Worm (Caenorhabditis elegans) whole organism, late embryonic: Measurements from ENCODE around the gene T22B7.7.

ENCODE experiments used
- C08G9.2 ChIP-seq: sonication (generic microtip); optimal IDR thresholded peaks from 2 replicates; lab custom pipeline; 2016; ENCODE audit warnings: mild to moderate bottlenecking, missing genetic modification characterization, moderate library complexity, missing compliant biosample characterization
- F13H6.1 ChIP-seq: sonication (generic microtip); optimal IDR thresholded peaks from 2 replicates; lab custom pipeline; 2016; ENCODE audit warnings: missing genetic modification characterization, missing compliant biosample characterization
- K02D7.2 ChIP-seq: sonication (generic microtip); optimal IDR thresholded peaks from 2 replicates; lab custom pipeline; 2017; ENCODE audit warnings: mild to moderate bottlenecking, missing genetic modification characterization, missing compliant biosample characterization
- K09A11.1 ChIP-seq: sonication (generic microtip); optimal IDR thresholded peaks from 2 replicates; lab custom pipeline; 2017; ENCODE audit warnings: antibody characterized with exemption, mild to moderate bottlenecking, missing genetic modification characterization, missing compliant biosample characterization; ENCODE audit not compliant: insufficient read depth
- T23F11.4 ChIP-seq: fragments of 200-800 bp; sonication (Bioruptor generic); optimal IDR thresholded peaks from 2 replicates; lab custom pipeline; 2018; ENCODE audit warnings: mild to moderate bottlenecking, missing genetic modification characterization, missing compliant biosample characterization
- ahr-1 ChIP-seq: sonication (generic microtip); optimal IDR thresholded peaks from 2 replicates; lab custom pipeline; 2016; ENCODE audit warnings: missing genetic modification characterization, missing compliant biosample characterization
- ama-1 ChIP-seq: fragments of 150-350 bp; optimal IDR thresholded peaks from 2 replicates; lab custom pipeline; 2014
- ceh-14 ChIP-seq: sonication (generic microtip); optimal IDR thresholded peaks from 2 replicates; lab custom pipeline; 2016; ENCODE audit warnings: missing genotype, missing genetic modification characterization, missing compliant biosample characterization
- ceh-2 ChIP-seq: sonication (generic microtip); optimal IDR thresholded peaks from 2 replicates; lab custom pipeline; 2016; ENCODE audit warnings: missing genotype, missing genetic modification characterization, missing compliant biosample characterization
- ceh-24 ChIP-seq: sonication (generic microtip); optimal IDR thresholded peaks from 2 replicates; lab custom pipeline; 2016; ENCODE audit warnings: mild to moderate bottlenecking, missing genetic modification characterization, missing compliant biosample characterization
- ceh-45 ChIP-seq: fragments of 200-800 bp; sonication (Bioruptor generic); IDR thresholded peaks from 2 replicates; pipeline ENCODE4 v1.3.6; 2022; ENCODE audit warnings: missing genetic modification reagents, missing genetic modification characterization, missing compliant biosample characterization
- ceh-9 ChIP-seq: sonication (generic microtip); optimal IDR thresholded peaks from 2 replicates; lab custom pipeline; 2016; ENCODE audit warnings: mild to moderate bottlenecking, missing genetic modification characterization, inconsistent platforms, missing compliant biosample characterization
- dmd-4 ChIP-seq: sonication (generic microtip); optimal IDR thresholded peaks from 2 replicates; lab custom pipeline; 2016; ENCODE audit warnings: borderline replicate concordance, missing genetic modification characterization, missing compliant biosample characterization
- elt-2 ChIP-seq: sonication (generic microtip); optimal IDR thresholded peaks from 2 replicates; lab custom pipeline; 2016; ENCODE audit warnings: missing genetic modification reagents, missing genetic modification characterization, missing compliant biosample characterization
- elt-4 ChIP-seq: sonication (generic microtip); optimal IDR thresholded peaks from 2 replicates; lab custom pipeline; 2016; ENCODE audit warnings: missing genetic modification characterization, missing compliant biosample characterization
- eyg-1 ChIP-seq: sonication (generic microtip); optimal IDR thresholded peaks from 2 replicates; lab custom pipeline; 2016; ENCODE audit warnings: missing genotype, missing genetic modification characterization, missing compliant biosample characterization
- fax-1 ChIP-seq: sonication (generic microtip); optimal IDR thresholded peaks from 2 replicates; lab custom pipeline; 2016; ENCODE audit warnings: missing genotype, missing genetic modification characterization, missing compliant biosample characterization
- fkh-10 ChIP-seq: fragments of 150-350 bp; optimal IDR thresholded peaks from 2 replicates; lab custom pipeline; 2014; ENCODE audit warnings: missing biosample characterization, missing genetic modification reagents, missing genetic modification characterization
- hlh-13 ChIP-seq: fragments of 200-800 bp; sonication (Bioruptor generic); optimal IDR thresholded peaks from 2 replicates; lab custom pipeline; 2018; ENCODE audit warnings: mild to moderate bottlenecking, missing genetic modification characterization, missing compliant biosample characterization
- hlh-30 ChIP-seq: sonication (generic microtip); optimal IDR thresholded peaks from 2 replicates; lab custom pipeline; 2017; ENCODE audit warnings: antibody characterized with exemption, missing genetic modification characterization, missing compliant biosample characterization; ENCODE audit not compliant: insufficient read depth
- hlh-8 ChIP-seq: sonication (generic microtip); optimal IDR thresholded peaks from 2 replicates; lab custom pipeline; 2016; ENCODE audit warnings: missing genotype, missing genetic modification characterization, missing compliant biosample characterization
- madf-2 ChIP-seq: sonication (generic microtip); optimal IDR thresholded peaks from 2 replicates; lab custom pipeline; 2017; ENCODE audit warnings: missing genetic modification characterization, missing compliant biosample characterization
- nhr-232 ChIP-seq: sonication (generic microtip); optimal IDR thresholded peaks from 2 replicates; lab custom pipeline; 2016; ENCODE audit warnings: missing genetic modification characterization, missing compliant biosample characterization
- odd-2 ChIP-seq: sonication (generic microtip); optimal IDR thresholded peaks from 2 replicates; lab custom pipeline; 2017; ENCODE audit warnings: antibody characterized with exemption, mild to moderate bottlenecking, missing genetic modification characterization, missing compliant biosample characterization
- pag-3 ChIP-seq: sonication (generic microtip); optimal IDR thresholded peaks from 2 replicates; lab custom pipeline; 2016; ENCODE audit warnings: missing compliant biosample characterization, missing genetic modification characterization, borderline replicate concordance
- pat-9 ChIP-seq: fragments of 200-800 bp; sonication (Bioruptor generic); optimal IDR thresholded peaks from 2 replicates; lab custom pipeline; 2018; ENCODE audit warnings: mild to moderate bottlenecking, missing genetic modification characterization, moderate library complexity, missing compliant biosample characterization
- pax-1 ChIP-seq: fragments of 150-350 bp; optimal IDR thresholded peaks from 2 replicates; lab custom pipeline; 2014; ENCODE audit warnings: missing biosample characterization, missing genetic modification characterization
- pha-2 ChIP-seq: sonication (generic microtip); optimal IDR thresholded peaks from 2 replicates; lab custom pipeline; 2017; ENCODE audit warnings: mild to moderate bottlenecking, missing genetic modification characterization, missing compliant biosample characterization
- pha-4 ChIP-seq: fragments of 150-350 bp; optimal IDR thresholded peaks from 2 replicates; lab custom pipeline; 2018; ENCODE audit warnings: missing biosample characterization, missing genetic modification reagents, missing genetic modification characterization
- pros-1 ChIP-seq: fragments of 150-350 bp; optimal IDR thresholded peaks from 2 replicates; lab custom pipeline; 2014; ENCODE audit warnings: missing biosample characterization, missing genetic modification reagents, missing genetic modification characterization
- ref-2 ChIP-seq: sonication (generic microtip); optimal IDR thresholded peaks from 2 replicates; lab custom pipeline; 2016; ENCODE audit warnings: missing genetic modification characterization, missing compliant biosample characterization
- sdc-2 ChIP-seq: sonication (generic microtip); optimal IDR thresholded peaks from 2 replicates; lab custom pipeline; 2016; ENCODE audit warnings: missing genotype, missing genetic modification characterization, missing compliant biosample characterization
- sox-2 ChIP-seq: fragments of 200-800 bp; sonication (Bioruptor generic); IDR thresholded peaks from 2 replicates; pipeline ENCODE4 v1.3.6; 2022; ENCODE audit warnings: missing genetic modification reagents, missing genetic modification characterization, missing compliant biosample characterization
- syd-9 ChIP-seq: sonication (generic microtip); optimal IDR thresholded peaks from 2 replicates; lab custom pipeline; 2016; ENCODE audit warnings: mild to moderate bottlenecking, missing genetic modification characterization, moderate library complexity, missing compliant biosample characterization
- tbx-2 ChIP-seq: sonication (generic microtip); optimal IDR thresholded peaks from 2 replicates; lab custom pipeline; 2016; ENCODE audit warnings: missing genetic modification characterization, missing compliant biosample characterization
- tbx-7 ChIP-seq: sonication (generic microtip); optimal IDR thresholded peaks from 2 replicates; lab custom pipeline; 2016; ENCODE audit warnings: missing genotype, missing genetic modification characterization, missing compliant biosample characterization
- unc-42 ChIP-seq: sonication (generic microtip); optimal IDR thresholded peaks from 2 replicates; lab custom pipeline; 2016; ENCODE audit warnings: missing genotype, missing genetic modification characterization, missing compliant biosample characterization
- unc-55 ChIP-seq: sonication (generic microtip); optimal IDR thresholded peaks from 2 replicates; lab custom pipeline; 2017; ENCODE audit warnings: missing biosample characterization, missing genetic modification reagents, missing genetic modification characterization
- unc-86 ChIP-seq: sonication (generic microtip); optimal IDR thresholded peaks from 2 replicates; lab custom pipeline; 2016; ENCODE audit warnings: missing genetic modification characterization, missing compliant biosample characterization
- zip-5 ChIP-seq: sonication (generic microtip); optimal IDR thresholded peaks from 2 replicates; lab custom pipeline; 2016; ENCODE audit warnings: missing genetic modification characterization, missing compliant biosample characterization
- ztf-16 ChIP-seq: sonication (generic microtip); optimal IDR thresholded peaks from 2 replicates; lab custom pipeline; 2017; ENCODE audit warnings: missing genetic modification characterization, missing compliant biosample characterization

T22B7.7 gene

ce11 chrX:5663537-5663936 is 9.7 kb upstream of the T22B7.7 start, which contains the start of gene egl-13:
egl-13 (plus strand) TSS chrX:5663837.
- TF ChIP-seq unc-55 (no peak), odd-2 (tag; lab: Kevin White, UChicago) (no peak), pax-1 (no peak), pha-4 (tag; lab: Kevin White, UChicago) (no peak)
- TF ChIP-seq, all 69 proteins: peak for 0

- TF ChIP-seq hlh-8 (no peak), tbx-7 (tag; lab: Kevin White, UChicago) (no peak), sox-2 (GFP tag; lab: Robert Waterston, UW) (no peak), syd-9 (no peak), madf-2 (tag; lab: Kevin White, UChicago) (no peak), unc-86 (tag; lab: Kevin White, UChicago) (no peak), elt-2 (tag; lab: Kevin White, UChicago) (no peak), odd-2 (tag; lab: Kevin White, UChicago) (no peak), ztf-16 (tag; lab: Kevin White, UChicago) (no peak), nhr-232 (tag; lab: Kevin White, UChicago) (no peak), hlh-13 (GFP tag; lab: Kevin White, UChicago) (no peak), elt-4 (tag; lab: Kevin White, UChicago) (no peak), ref-2 (no peak)
These were observed 7.3 kb upstream of the T22B7.7 start for ce11 chrX:5661179-5661578.

- TF ChIP-seq odd-2 (tag; lab: Kevin White, UChicago) = no peak
- no peak for TF ChIP-seq unc-86 (tag; lab: Kevin White, UChicago)
- TF ChIP-seq ceh-2 (tag; lab: Kevin White, UChicago) = no peak
- TF ChIP-seq F13H6.1 = no peak
- TF ChIP-seq pat-9 = no peak
- no peak for TF ChIP-seq unc-55
- TF ChIP-seq dmd-4 = no peak
- TF ChIP-seq ahr-1 = no peak
- TF ChIP-seq zip-5 = no peak
- TF ChIP-seq ama-1 (lab: Kevin White, UChicago) = no peak
- TF ChIP-seq ceh-14 (tag; lab: Kevin White, UChicago) = no peak
- no peak for TF ChIP-seq K02D7.2 (tag; lab: Kevin White, UChicago)
- TF ChIP-seq eyg-1 (tag; lab: Kevin White, UChicago) = no peak
- TF ChIP-seq hlh-13 (GFP tag; lab: Kevin White, UChicago) = no peak
- TF ChIP-seq fkh-10 (GFP tag; lab: Kevin White, UChicago) = no peak
- TF ChIP-seq sdc-2 (tag; lab: Kevin White, UChicago) = no peak
- TF ChIP-seq K09A11.1 (tag; lab: Kevin White, UChicago) = no peak
- TF ChIP-seq, all 69 proteins: peak for 0
These were observed 5.7 kb upstream of the T22B7.7 start, which contains the start of gene T22B7.22 for ce11 chrX:5659614-5660013. T22B7.22 (plus strand) TSS chrX:5659967.

ce11 chrX:5655601-5656000 is 1.7 kb upstream of the T22B7.7 start:
- TF ChIP-seq unc-42 (tag; lab: Kevin White, UChicago) (peak; percentile 2), pag-3 (no peak), C08G9.2 (tag; lab: Kevin White, UChicago) (no peak)

ce11 chrX:5647884-5648283 is 6.0 kb downstream of the T22B7.7 start, which contains the start of gene srv-7:
srv-7 (minus strand) TSS chrX:5647984.
- TF ChIP-seq ceh-24 (tag; lab: Kevin White, UChicago) (no peak), pax-1 (no peak), hlh-30 (tag; lab: Kevin White, UChicago) (no peak), pros-1 (tag; lab: Kevin White, UChicago) (no peak), pha-4 (tag; lab: Kevin White, UChicago) (no peak), elt-2 (tag; lab: Kevin White, UChicago) (no peak), ceh-9 (tag; lab: Kevin White, UChicago) (no peak), tbx-7 (tag; lab: Kevin White, UChicago) (no peak), eyg-1 (tag; lab: Kevin White, UChicago) (no peak), ceh-45 (GFP tag; lab: Robert Waterston, UW) (no peak), unc-55 (no peak), ztf-16 (tag; lab: Kevin White, UChicago) (no peak), ahr-1 (no peak), T23F11.4 (GFP tag; lab: Kevin White, UChicago) (no peak), fax-1 (tag; lab: Kevin White, UChicago) (no peak), pha-2 (tag; lab: Kevin White, UChicago) (no peak), tbx-2 (tag; lab: Kevin White, UChicago) (no peak), F13H6.1 (no peak)
- TF ChIP-seq, all 69 proteins: peak for 0
